Worm (Caenorhabditis elegans): ENCODE data around the gene mltn-7.

Gene mltn-7

ce11 chrV:333713-334112 lies 36.4 kb upstream of the mltn-7 start (continued):
- no peak for TF ChIP-seq Y5F2A.4 (GFP tag; optimal IDR thresholded peaks at IDR 0.05)
- no peak for TF ChIP-seq mdt-29 (GFP tag; IDR thresholded peaks at IDR 0.05)
- TF ChIP-seq mdl-1 (tag; optimal IDR thresholded peaks at IDR 0.05), result peak in 1 of 2 experiments; percentile 28
- TF ChIP-seq tra-1 (GFP tag; IDR thresholded peaks at IDR 0.05), result peak; percentile 74; the same call in 1 of the 2 replicates
- no peak for TF ChIP-seq lin-38 (GFP tag; IDR thresholded peaks at IDR 0.05)
- no peak for TF ChIP-seq nhr-42 (GFP tag; IDR thresholded peaks at IDR 0.05)
- no peak for TF ChIP-seq skn-1 (tag; optimal IDR thresholded peaks at IDR 0.05)
- TF ChIP-seq ceh-32 (tag; optimal IDR thresholded peaks at IDR 0.05; ENCODE audit: poor library complexity), result no peak
- peak in 1 of 2 experiments; percentile 45 for TF ChIP-seq daf-16 (GFP tag; optimal IDR thresholded peaks at IDR 0.05)
- TF ChIP-seq daf-16 (tag; optimal IDR thresholded peaks at IDR 0.05), result peak; percentile 88
- no peak for TF ChIP-seq ceh-62 (tag; optimal IDR thresholded peaks at IDR 0.05)
- TF ChIP-seq nhr-48 (tag; optimal IDR thresholded peaks at IDR 0.05), result peak; percentile 71
- TF ChIP-seq nhr-28 (tag; optimal IDR thresholded peaks at IDR 0.05), result peak; percentile 94
- no peak for TF ChIP-seq daf-19 (GFP tag; conservative IDR thresholded peaks at IDR 0.05)
- TF ChIP-seq R02D3.7 (tag; optimal IDR thresholded peaks at IDR 0.05), result no peak
- no peak for TF ChIP-seq attf-4 (tag; optimal IDR thresholded peaks at IDR 0.05)
- TF ChIP-seq ces-1 (GFP tag; optimal IDR thresholded peaks at IDR 0.05), result no peak
- TF ChIP-seq unc-39 (tag; optimal IDR thresholded peaks at IDR 0.05), result no peak

ce11 chrV:336350-336749 lies 33.8 kb upstream of the mltn-7 start, which contains the start of gene dmd-8:
dmd-8 (minus strand) TSS chrV:336450.
- TF ChIP-seq hlh-30 (tag; optimal IDR thresholded peaks at IDR 0.05; ENCODE audit: insufficient read depth) (no peak), zfp-2 (tag; optimal IDR thresholded peaks at IDR 0.05) (no peak), jun-1 (tag; optimal IDR thresholded peaks at IDR 0.05) (no peak), nhr-28 (tag; optimal IDR thresholded peaks at IDR 0.05) (no peak), ceh-20 (GFP tag; IDR thresholded peaks at IDR 0.05) (no peak), F44E2.7 (GFP tag; IDR thresholded peaks at IDR 0.05) (no peak), ctbp-1 (GFP tag; IDR thresholded peaks at IDR 0.05) (no peak), arid-1 (GFP tag; conservative IDR thresholded peaks at IDR 0.05) (no peak), lim-7 (GFP tag; IDR thresholded peaks at IDR 0.05) (no peak), ceh-44 (GFP tag; IDR thresholded peaks at IDR 0.05) (no peak), daf-16 (GFP tag; optimal IDR thresholded peaks at IDR 0.05) (no peak), daf-16 (tag; optimal IDR thresholded peaks at IDR 0.05) (no peak)

- TF ChIP-seq mxl-3 (GFP tag; optimal IDR thresholded peaks at IDR 0.05), result no peak
- TF ChIP-seq zip-11 (GFP tag; IDR thresholded peaks at IDR 0.05), result no peak
- no peak for TF ChIP-seq lin-38 (GFP tag; IDR thresholded peaks at IDR 0.05)
- no peak for TF ChIP-seq lin-29 (GFP tag; IDR thresholded peaks at IDR 0.05)
- TF ChIP-seq ZK546.5 (tag; optimal IDR thresholded peaks at IDR 0.05), result no peak
- peak; percentile 62; the same call in 1 of the 2 replicates for TF ChIP-seq set-16 (GFP tag; IDR thresholded peaks at IDR 0.05)
- no peak for TF ChIP-seq dpl-1 (GFP tag; optimal IDR thresholded peaks at IDR 0.05)
- no peak for TF ChIP-seq nhr-102 (tag; optimal IDR thresholded peaks at IDR 0.05)
- TF ChIP-seq mxl-2 (GFP tag; conservative IDR thresholded peaks at IDR 0.05), result no peak
- 0 out of 2 replicates have a peak, but pooled peaks have one; percentile 18 for TF ChIP-seq dmd-6 (GFP tag; IDR thresholded peaks at IDR 0.05)
- no peak for TF ChIP-seq ceh-32 (tag; optimal IDR thresholded peaks at IDR 0.05; ENCODE audit: poor library complexity)
- TF ChIP-seq ceh-20 (GFP tag; IDR thresholded peaks at IDR 0.05), result no peak
- TF ChIP-seq lim-7 (GFP tag; IDR thresholded peaks at IDR 0.05), result no peak
- no peak for TF ChIP-seq daf-8 (GFP tag; IDR thresholded peaks at IDR 0.05)
- TF ChIP-seq snpc-1.2 (GFP tag; IDR thresholded peaks at IDR 0.05), result no peak
These were observed 27.8 kb upstream of the mltn-7 start for ce11 chrV:342346-342745.

All from whole organism, L4 larva.